Fruit fly (Drosophila melanogaster): ENCODE measurements around the gene spn-A.
A peak's percentile ranks its signal among the peaks of the same experiment; 100 is the strongest.

The spn-A gene

DNA sequence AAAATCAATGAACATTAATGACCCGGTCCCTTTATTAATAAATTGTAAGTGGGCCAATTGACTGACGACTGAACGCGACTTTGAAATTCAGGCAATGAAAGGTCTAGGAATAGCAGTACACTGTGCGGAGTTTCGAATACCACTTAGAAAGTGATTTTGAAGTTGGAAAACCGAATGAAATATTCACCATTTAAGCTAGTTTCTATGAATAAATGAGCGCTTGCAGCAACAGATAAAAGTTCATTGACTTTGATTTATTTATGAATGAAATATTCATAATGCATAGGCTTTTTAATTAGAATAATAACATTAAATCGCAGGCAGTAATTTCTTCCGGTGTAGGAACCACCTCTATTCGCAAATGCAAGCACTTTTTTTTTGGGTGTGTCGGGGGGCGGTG, 34.8 kb downstream of the spn-A start (continued):
- TF ChIP-seq Dfd (GFP tag; optimal IDR thresholded peaks at IDR 0.05) (no peak), pum (GFP tag; optimal IDR thresholded peaks at IDR 0.05) (no peak), ash1 (GFP tag; optimal IDR thresholded peaks at IDR 0.05) (no peak), Ssrp (tag; optimal IDR thresholded peaks at IDR 0.05) (peak; percentile 40), Awh (GFP tag; IDR thresholded peaks at IDR 0.05) (0 out of 2 replicates have a peak, but pooled peaks have one; percentile 46), CG12155 (GFP tag; optimal IDR thresholded peaks at IDR 0.05) (peak; percentile 10), Myb (GFP tag; optimal IDR thresholded peaks at IDR 0.05) (no peak), CG9437 (GFP tag; optimal IDR thresholded peaks at IDR 0.05) (no peak), Fer2 (tag; optimal IDR thresholded peaks at IDR 0.05) (no peak), HLH54F (GFP tag; optimal IDR thresholded peaks at IDR 0.05) (no peak), CG16813 (GFP tag; IDR thresholded peaks at IDR 0.05; ENCODE audit: partially characterized antibody) (no peak), yki (optimal IDR thresholded peaks at IDR 0.05) (no peak), salm (tag; optimal IDR thresholded peaks at IDR 0.05) (no peak), Asciz (GFP tag; optimal IDR thresholded peaks at IDR 0.05) (no peak), twi (tag; optimal IDR thresholded peaks at IDR 0.05) (no peak), sens (GFP tag) (no peak), CG4730 (GFP tag; IDR thresholded peaks at IDR 0.05) (0 out of 2 replicates have a peak, but pooled peaks have one; percentile 27), CG10321 (GFP tag; IDR thresholded peaks at IDR 0.05) (no peak), CG15073 (GFP tag; optimal IDR thresholded peaks at IDR 0.05) (no peak), Dad (GFP tag; optimal IDR thresholded peaks at IDR 0.05) (no peak), Bteb2 (GFP tag; optimal IDR thresholded peaks at IDR 0.05) (no peak), sisA (GFP tag; IDR thresholded peaks at IDR 0.05) (peak; percentile 29; the same call in 1 of the 2 replicates), Jarid2 (GFP tag; optimal IDR thresholded peaks at IDR 0.05) (no peak), kni (GFP tag; optimal IDR thresholded peaks at IDR 0.05) (no peak), repo (GFP tag; optimal IDR thresholded peaks at IDR 0.05) (no peak), tio (GFP tag; optimal IDR thresholded peaks at IDR 0.05) (no peak), CG32532 (GFP tag; IDR thresholded peaks at IDR 0.05) (peak; percentile 27; the same call in 1 of the 2 replicates), Dip2 (GFP tag; IDR thresholded peaks at IDR 0.05) (no peak), Atf3 (GFP tag; optimal IDR thresholded peaks at IDR 0.05) (no peak), CG9817 (tag; optimal IDR thresholded peaks at IDR 0.05) (peak; percentile 17), CG7963 (GFP tag; IDR thresholded peaks at IDR 0.05; ENCODE audit: partially characterized antibody) (no peak), ewg (GFP tag; optimal IDR thresholded peaks at IDR 0.05) (no peak), CG33213 (GFP tag; optimal IDR thresholded peaks at IDR 0.05) (no peak), Stat92E (GFP tag; optimal IDR thresholded peaks at IDR 0.05) (no peak), CG14050 (GFP tag; IDR thresholded peaks at IDR 0.05) (no peak), ind (GFP tag; optimal IDR thresholded peaks at IDR 0.05) (no peak), az2 (GFP tag; optimal IDR thresholded peaks at IDR 0.05) (peak; percentile 3), CG5953 (GFP tag; IDR thresholded peaks at IDR 0.05) (no peak), CG2120 (GFP tag; optimal IDR thresholded peaks at IDR 0.05) (peak; percentile 10), CG2202 (tag; optimal IDR thresholded peaks at IDR 0.05) (no peak), CG2678 (tag; optimal IDR thresholded peaks at IDR 0.05) (peak; percentile 38), CG12744 (GFP tag; optimal IDR thresholded peaks at IDR 0.05) (no peak), Taf1 (GFP tag; IDR thresholded peaks at IDR 0.05) (no peak), sna (GFP tag; IDR thresholded peaks at IDR 0.05; ENCODE audit: partially characterized antibody) (no peak), CG10267 (tag; optimal IDR thresholded peaks at IDR 0.05) (no peak), Scr (GFP tag; IDR thresholded peaks at IDR 0.05; ENCODE audit: partially characterized antibody) (no peak), btn (GFP tag; optimal IDR thresholded peaks at IDR 0.05) (no peak), onecut (GFP tag; IDR thresholded peaks at IDR 0.05) (no peak), H2.0 (GFP tag; IDR thresholded peaks at IDR 0.05) (no peak), CG13296 (GFP tag; optimal IDR thresholded peaks at IDR 0.05) (no peak), Hr51 (GFP tag; optimal IDR thresholded peaks at IDR 0.05) (peak in 1 of 2 experiments; percentile 50), sqz (GFP tag; optimal IDR thresholded peaks at IDR 0.05) (no peak)
